Worm (Caenorhabditis elegans) whole organism, dauer: ENCODE results near the gene C50E3.6.

Source experiments
- unc-62 ChIP-seq: sonication (generic microtip); optimal IDR thresholded peaks from 2 replicates; lab custom pipeline; 2017; ENCODE audit warnings: missing biosample characterization, missing genetic modification reagents, missing genetic modification characterization

Gene C50E3.6

ce11 chrV:7603404-7603803 is 13.1 kb upstream of the C50E3.6 start, which contains the start of gene C50E3.11:
TSS of gene C50E3.11 (minus strand) at chrV:7603486.
- TF ChIP-seq unc-62 (GFP tag; lab: Kevin White, UChicago): no peak

- no peak for TF ChIP-seq unc-62 (GFP tag; lab: Kevin White, UChicago)
Measured at ce11 chrV:7601443-7601842, 11.1 kb upstream of the C50E3.6 start, which contains the start of gene scl-26. TSS of gene scl-26 (minus strand) at chrV:7601543.

ce11 chrV:7600149-7600548 is 9.8 kb upstream of the C50E3.6 start, which contains the start of gene C50E3.9:
TSS of gene C50E3.9 (minus strand) at chrV:7600249.
- TF ChIP-seq unc-62 (GFP tag; lab: Kevin White, UChicago): no peak

ce11 chrV:7598269-7598668 is 7.9 kb upstream of the C50E3.6 start, which contains the start of gene C50E3.7:
TSS of gene C50E3.7 (minus strand) at chrV:7598369.
- TF ChIP-seq unc-62 (GFP tag; lab: Kevin White, UChicago): no peak

- no peak for TF ChIP-seq unc-62 (GFP tag; lab: Kevin White, UChicago)
Measured at ce11 chrV:7595132-7595531, 4.8 kb upstream of the C50E3.6 start.

- no peak for TF ChIP-seq unc-62 (GFP tag; lab: Kevin White, UChicago)
Measured at ce11 chrV:7587637-7588036, 2.7 kb downstream of the C50E3.6 start, which contains the start of the genes F19F10.11 and C50E3.5. TSS of gene F19F10.11 (minus strand) at chrV:7587704. TSS of gene C50E3.5 (plus strand) at chrV:7587996.

- no peak for TF ChIP-seq unc-62 (GFP tag; lab: Kevin White, UChicago)
Measured at ce11 chrV:7580378-7580777, 10.0 kb downstream of the C50E3.6 start, which contains the start of gene ets-6. TSS of gene ets-6 (minus strand) at chrV:7580546.

- no peak for TF ChIP-seq unc-62 (GFP tag; lab: Kevin White, UChicago)
Measured at ce11 chrV:7575563-7575962, 14.8 kb downstream of the C50E3.6 start, which contains the start of the genes snu-66 and ints-9. TSS of gene snu-66 (minus strand) at chrV:7575670. TSS of gene ints-9 (plus strand) at chrV:7575802.

- TF ChIP-seq unc-62 (GFP tag; lab: Kevin White, UChicago): no peak
Measured at ce11 chrV:7570955-7571354, 19.4 kb downstream of the C50E3.6 start, which contains the start of gene F19F10.14. TSS of gene F19F10.14 (minus strand) at chrV:7571055.

- no peak for TF ChIP-seq unc-62 (GFP tag; lab: Kevin White, UChicago)
Measured at ce11 chrV:7570290-7570689, 20.1 kb downstream of the C50E3.6 start, which contains the start of gene clec-212. TSS of gene clec-212 (minus strand) at chrV:7570390.

- TF ChIP-seq unc-62 (GFP tag; lab: Kevin White, UChicago): no peak
Measured at ce11 chrV:7562947-7563346, 27.4 kb downstream of the C50E3.6 start, which contains the start of gene F19F10.1. TSS of gene F19F10.1 (plus strand) at chrV:7563247.

ce11 chrV:7558693-7559092 is 31.7 kb downstream of the C50E3.6 start, which contains the start of gene ets-7:
TSS of gene ets-7 (minus strand) at chrV:7558793.
- TF ChIP-seq unc-62 (GFP tag; lab: Kevin White, UChicago): no peak

ce11 chrV:7555875-7556274 is 34.5 kb downstream of the C50E3.6 start:
- no peak for TF ChIP-seq unc-62 (GFP tag; lab: Kevin White, UChicago)

- no peak for TF ChIP-seq unc-62 (GFP tag; lab: Kevin White, UChicago)
Measured at ce11 chrV:7553873-7554362, 36.4 kb downstream of the C50E3.6 start, which contains the start of gene ttr-10. TSS of gene ttr-10 (minus strand) at chrV:7553923.

- no peak for TF ChIP-seq unc-62 (GFP tag; lab: Kevin White, UChicago)
Measured at ce11 chrV:7551821-7552220, 38.5 kb downstream of the C50E3.6 start, which contains the start of gene F19F10.3. TSS of gene F19F10.3 (plus strand) at chrV:7552121.

- no peak for TF ChIP-seq unc-62 (GFP tag; lab: Kevin White, UChicago)
Measured at ce11 chrV:7548017-7548416, 42.3 kb downstream of the C50E3.6 start.

ce11 chrV:7547479-7547878 is 42.9 kb downstream of the C50E3.6 start, which contains the start of gene ftn-1:
TSS of gene ftn-1 (minus strand) at chrV:7547579.
- TF ChIP-seq unc-62 (GFP tag; lab: Kevin White, UChicago): no peak
